Worm (Caenorhabditis elegans) whole organism, late embryonic: ENCODE results near the gene F17C8.3.
"Not testable (repeated sequence)": the region's sequence is repeated elsewhere in the genome, so short reads cannot be mapped to it uniquely, and the experiment has no call there.

Experiments used
- C08G9.2 ChIP-seq: sonication (generic microtip); optimal IDR thresholded peaks from 2 replicates; lab custom pipeline; 2016; ENCODE audit warnings: mild to moderate bottlenecking, missing genetic modification characterization, moderate library complexity, missing compliant biosample characterization
- C38D4.7 ChIP-seq: fragments of 200-800 bp; sonication (Bioruptor generic); optimal IDR thresholded peaks from 2 replicates; lab custom pipeline; 2018; ENCODE audit warnings: mild to moderate bottlenecking, missing genetic modification characterization, moderate library complexity, missing compliant biosample characterization
- F13H6.1 ChIP-seq: sonication (generic microtip); optimal IDR thresholded peaks from 2 replicates; lab custom pipeline; 2016; ENCODE audit warnings: missing genetic modification characterization, missing compliant biosample characterization
- Y22D7AL.16 ChIP-seq: sonication (generic microtip); optimal IDR thresholded peaks from 2 replicates; lab custom pipeline; 2016; ENCODE audit warnings: missing genetic modification characterization, missing compliant biosample characterization
- ceh-18 ChIP-seq: sonication (generic microtip); optimal IDR thresholded peaks from 2 replicates; lab custom pipeline; 2016; ENCODE audit warnings: missing genetic modification characterization, missing compliant biosample characterization
- ceh-19 ChIP-seq: fragments of 200-800 bp; sonication (Bioruptor generic); optimal IDR thresholded peaks from 2 replicates; lab custom pipeline; 2018; ENCODE audit warnings: mild to moderate bottlenecking, missing genetic modification characterization, missing compliant biosample characterization
- ceh-2 ChIP-seq: sonication (generic microtip); optimal IDR thresholded peaks from 2 replicates; lab custom pipeline; 2016; ENCODE audit warnings: missing genotype, missing genetic modification characterization, missing compliant biosample characterization
- ceh-24 ChIP-seq: sonication (generic microtip); optimal IDR thresholded peaks from 2 replicates; lab custom pipeline; 2016; ENCODE audit warnings: mild to moderate bottlenecking, missing genetic modification characterization, missing compliant biosample characterization
- ceh-48 ChIP-seq: sonication (generic microtip); optimal IDR thresholded peaks from 2 replicates; lab custom pipeline; 2016; ENCODE audit warnings: missing genetic modification characterization, inconsistent platforms, missing compliant biosample characterization
- ceh-9 ChIP-seq: sonication (generic microtip); optimal IDR thresholded peaks from 2 replicates; lab custom pipeline; 2016; ENCODE audit warnings: mild to moderate bottlenecking, missing genetic modification characterization, inconsistent platforms, missing compliant biosample characterization
- che-1 ChIP-seq: sonication (generic microtip); optimal IDR thresholded peaks from 2 replicates; lab custom pipeline; 2016; ENCODE audit warnings: mild to moderate bottlenecking, missing genetic modification characterization, missing compliant biosample characterization
- elt-2 ChIP-seq: sonication (generic microtip); optimal IDR thresholded peaks from 2 replicates; lab custom pipeline; 2016; ENCODE audit warnings: missing genetic modification reagents, missing genetic modification characterization, missing compliant biosample characterization
- elt-4 ChIP-seq: sonication (generic microtip); optimal IDR thresholded peaks from 2 replicates; lab custom pipeline; 2016; ENCODE audit warnings: missing genetic modification characterization, missing compliant biosample characterization
- fkh-10 ChIP-seq: fragments of 150-350 bp; optimal IDR thresholded peaks from 2 replicates; lab custom pipeline; 2014; ENCODE audit warnings: missing biosample characterization, missing genetic modification reagents, missing genetic modification characterization
- gmeb-2 ChIP-seq: sonication (generic microtip); optimal IDR thresholded peaks from 2 replicates; lab custom pipeline; 2016; ENCODE audit warnings: missing genetic modification characterization, inconsistent platforms, missing compliant biosample characterization
- hlh-13 ChIP-seq: fragments of 200-800 bp; sonication (Bioruptor generic); optimal IDR thresholded peaks from 2 replicates; lab custom pipeline; 2018; ENCODE audit warnings: mild to moderate bottlenecking, missing genetic modification characterization, missing compliant biosample characterization
- hlh-30 ChIP-seq: sonication (generic microtip); optimal IDR thresholded peaks from 2 replicates; lab custom pipeline; 2017; ENCODE audit warnings: antibody characterized with exemption, missing genetic modification characterization, missing compliant biosample characterization; ENCODE audit not compliant: insufficient read depth
- hlh-6 ChIP-seq: sonication (generic microtip); optimal IDR thresholded peaks from 2 replicates; lab custom pipeline; 2016; ENCODE audit warnings: missing genotype, missing genetic modification characterization, missing compliant biosample characterization
- nhr-11 ChIP-seq: fragments of 150-350 bp; optimal IDR thresholded peaks from 2 replicates; lab custom pipeline; 2014; ENCODE audit warnings: missing biosample characterization, missing genetic modification characterization
- odd-2 ChIP-seq: sonication (generic microtip); optimal IDR thresholded peaks from 2 replicates; lab custom pipeline; 2017; ENCODE audit warnings: antibody characterized with exemption, mild to moderate bottlenecking, missing genetic modification characterization, missing compliant biosample characterization
- pag-3 ChIP-seq: sonication (generic microtip); optimal IDR thresholded peaks from 2 replicates; lab custom pipeline; 2016; ENCODE audit warnings: missing compliant biosample characterization, missing genetic modification characterization, borderline replicate concordance
- pha-4 ChIP-seq: fragments of 150-350 bp; optimal IDR thresholded peaks from 2 replicates; lab custom pipeline; 2018; ENCODE audit warnings: missing biosample characterization, missing genetic modification reagents, missing genetic modification characterization
- pqm-1 ChIP-seq: sonication (generic microtip); optimal IDR thresholded peaks from 2 replicates; lab custom pipeline; 2016; ENCODE audit warnings: missing genetic modification characterization, missing compliant biosample characterization
- rnt-1 ChIP-seq: sonication (generic microtip); optimal IDR thresholded peaks from 2 replicates; lab custom pipeline; 2016; ENCODE audit warnings: missing genetic modification characterization, missing compliant biosample characterization
- sox-2 ChIP-seq: fragments of 200-800 bp; sonication (Bioruptor generic); IDR thresholded peaks from 2 replicates; pipeline ENCODE4 v1.3.6; 2022; ENCODE audit warnings: missing genetic modification reagents, missing genetic modification characterization, missing compliant biosample characterization
- syd-9 ChIP-seq: sonication (generic microtip); optimal IDR thresholded peaks from 2 replicates; lab custom pipeline; 2016; ENCODE audit warnings: mild to moderate bottlenecking, missing genetic modification characterization, moderate library complexity, missing compliant biosample characterization
- unc-55 ChIP-seq: sonication (generic microtip); optimal IDR thresholded peaks from 2 replicates; lab custom pipeline; 2017; ENCODE audit warnings: missing biosample characterization, missing genetic modification reagents, missing genetic modification characterization
- unc-86 ChIP-seq: sonication (generic microtip); optimal IDR thresholded peaks from 2 replicates; lab custom pipeline; 2016; ENCODE audit warnings: missing genetic modification characterization, missing compliant biosample characterization
- zip-5 ChIP-seq: sonication (generic microtip); optimal IDR thresholded peaks from 2 replicates; lab custom pipeline; 2016; ENCODE audit warnings: missing genetic modification characterization, missing compliant biosample characterization

F17C8.3 gene

DNA sequence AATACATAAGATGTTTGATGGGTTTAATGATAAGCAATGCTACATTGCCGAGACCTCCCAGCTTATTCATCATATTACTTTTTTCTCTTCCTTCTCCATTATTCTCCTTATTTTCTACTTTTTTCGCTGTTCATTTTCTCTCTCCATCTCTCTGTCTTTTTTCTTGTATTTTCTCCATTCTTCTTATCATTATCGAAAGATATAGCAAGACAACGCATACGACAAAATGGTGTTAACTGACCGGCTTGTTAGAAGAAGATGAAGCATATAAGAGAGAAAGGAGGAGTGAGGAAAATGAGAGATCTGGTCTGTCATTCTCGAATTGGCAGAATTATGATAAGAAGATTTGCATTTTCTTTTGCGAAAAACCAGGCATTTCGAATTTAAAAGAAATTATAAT, 35.1 kb downstream of the F17C8.3 start:
- TF ChIP-seq unc-55 (GFP tag; lab: Kevin White, UChicago) (no peak), che-1 (tag; lab: Kevin White, UChicago) (no peak), unc-86 (tag; lab: Kevin White, UChicago) (no peak), ceh-9 (tag; lab: Kevin White, UChicago) (no peak), ceh-48 (tag; lab: Kevin White, UChicago) (no peak), syd-9 (tag; lab: Kevin White, UChicago) (no peak)

- TF ChIP-seq ceh-2 (no peak), hlh-13 (GFP tag; lab: Kevin White, UChicago) (no peak), pag-3 (no peak), elt-4 (no peak), pqm-1 (tag; lab: Kevin White, UChicago) (no peak), ceh-18 (tag; lab: Kevin White, UChicago) (no peak), zip-5 (tag; lab: Kevin White, UChicago) (no peak)
These were observed 36.3 kb downstream of the F17C8.3 start for ce11 chrIII:4767869-4768645.

ce11 chrIII:4778003-4778402, 46.3 kb downstream of the F17C8.3 start, which contains the start of gene B0393.7:
Gene B0393.7 (minus strand): TSS chrIII:4778103.
- TF ChIP-seq C08G9.2 (no peak), gmeb-2 (tag; lab: Kevin White, UChicago) (no peak), C38D4.7 (no peak), ceh-18 (tag; lab: Kevin White, UChicago) (no peak), elt-2 (no peak), pag-3 (no peak), hlh-13 (GFP tag; lab: Kevin White, UChicago) (no peak)

DNA sequence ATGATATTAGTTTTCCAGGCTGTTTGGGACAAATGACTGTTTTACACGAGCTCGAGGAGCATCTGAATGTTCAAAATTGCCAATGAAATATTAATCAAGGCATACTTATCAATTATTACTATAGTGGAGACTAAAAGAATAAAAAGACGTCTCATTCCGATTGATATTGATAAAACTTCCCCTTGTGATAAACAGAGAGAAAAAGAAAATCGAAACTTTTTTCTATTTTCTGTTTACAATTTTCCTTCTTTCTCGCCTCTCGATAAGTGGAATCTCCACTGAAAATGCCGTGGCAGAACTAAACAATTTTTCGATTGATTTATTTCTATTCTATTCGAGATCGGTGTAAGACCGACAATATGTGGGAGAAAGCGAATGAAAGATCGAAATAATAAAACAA, 48.1 kb downstream of the F17C8.3 start, which contains the start of gene B0393.9:
Gene B0393.9 (minus strand): TSS at position 303 of the 400 bp plus-strand sequence.
- no peak for TF ChIP-seq ceh-24 (tag; lab: Kevin White, UChicago)
- TF ChIP-seq sox-2 (GFP tag; lab: Robert Waterston, UW): no peak
- TF ChIP-seq F13H6.1 (tag; lab: Kevin White, UChicago): no peak
- no peak for TF ChIP-seq odd-2
- TF ChIP-seq rnt-1 (tag; lab: Kevin White, UChicago): no peak
- no peak for TF ChIP-seq ceh-18 (tag; lab: Kevin White, UChicago)
- TF ChIP-seq pqm-1 (tag; lab: Kevin White, UChicago): no peak
- TF ChIP-seq gmeb-2 (tag; lab: Kevin White, UChicago): no peak
- TF ChIP-seq pha-4 (tag; lab: Kevin White, UChicago): no peak
- TF ChIP-seq Y22D7AL.16 (tag; lab: Kevin White, UChicago): no peak
- no peak for TF ChIP-seq hlh-6 (tag; lab: Kevin White, UChicago)
- TF ChIP-seq nhr-11 (tag; lab: Kevin White, UChicago): no peak
- no peak for TF ChIP-seq hlh-30

DNA sequence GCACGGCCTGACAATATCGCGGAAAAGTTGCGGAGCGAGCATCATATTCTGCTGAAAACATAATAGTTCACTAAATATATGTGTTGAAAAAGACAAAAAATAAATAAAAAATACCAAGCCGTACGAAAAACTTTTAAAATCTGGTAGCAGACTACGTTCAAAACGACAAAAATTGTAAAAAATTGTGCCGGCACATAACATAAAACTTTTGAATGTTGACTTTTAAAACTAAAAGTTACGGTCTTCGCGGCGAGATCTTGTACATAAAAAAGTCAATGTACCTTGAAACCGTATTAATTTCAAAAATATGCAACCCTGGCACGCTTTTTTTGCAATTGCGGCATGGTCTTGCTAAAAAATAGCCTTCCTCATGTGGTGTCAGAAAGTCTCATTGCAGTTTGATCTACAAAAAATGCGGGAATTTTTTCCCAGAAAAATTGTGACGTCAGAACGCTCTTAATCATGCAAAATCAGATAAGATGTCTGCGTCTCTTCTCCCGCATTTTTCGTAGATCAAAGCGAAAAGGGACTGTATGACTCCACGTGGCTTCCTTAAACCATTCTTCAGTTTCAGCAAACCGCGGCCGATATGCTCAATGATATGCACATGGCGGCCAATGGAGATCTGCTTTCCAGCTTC, 50.3 kb downstream of the F17C8.3 start, which contains the start of the genes gex-5 and C38D4.10:
Gene gex-5 (minus strand): TSS at position 51 of the 640 bp plus-strand sequence.
Gene C38D4.10 (plus strand): TSS at position 590 of the 640 bp plus-strand sequence.
- not testable (repeated sequence) for TF ChIP-seq odd-2; ceh-19 (GFP tag; lab: Kevin White, UChicago); fkh-10 (GFP tag; lab: Kevin White, UChicago)
